Worm (Caenorhabditis elegans) whole organism, L2 larva: ENCODE results near the gene clec-75.

ENCODE experiments used
- F13H6.1 ChIP-seq: sonication (generic microtip); optimal IDR thresholded peaks from 2 replicates; lab custom pipeline; 2016; ENCODE audit warnings: missing genetic modification characterization, missing compliant biosample characterization
- Y55F3AM.14 ChIP-seq: fragments of 200-800 bp; sonication (Bioruptor generic); optimal IDR thresholded peaks from 2 replicates; lab custom pipeline; 2018; ENCODE audit warnings: mild to moderate bottlenecking, missing genetic modification characterization, missing compliant biosample characterization
- ZK546.5 ChIP-seq: sonication (generic microtip); optimal IDR thresholded peaks from 2 replicates; lab custom pipeline; 2017; ENCODE audit warnings: missing biosample characterization, missing genetic modification characterization
- alr-1 ChIP-seq: fragments of 150-350 bp; optimal IDR thresholded peaks from 2 replicates; lab custom pipeline; 2014; ENCODE audit warnings: missing biosample characterization, missing genetic modification characterization
- aly-2 ChIP-seq: fragments of 150-350 bp; optimal IDR thresholded peaks from 2 replicates; lab custom pipeline; 2014; ENCODE audit warnings: missing biosample characterization, missing genetic modification characterization
- ama-1 ChIP-seq: fragments of 150-350 bp; optimal IDR thresholded peaks from 2 replicates; lab custom pipeline; 2018; ENCODE audit warnings: inconsistent platforms
- blmp-1 ChIP-seq: sonication (generic microtip); optimal IDR thresholded peaks from 2 replicates; lab custom pipeline; 2017; ENCODE audit warnings: missing genetic modification characterization, mild to moderate bottlenecking, missing compliant biosample characterization, antibody characterized with exemption, moderate library complexity; ENCODE audit not compliant: insufficient read depth
- ceh-16 ChIP-seq: fragments of 150-350 bp; optimal IDR thresholded peaks from 2 replicates; lab custom pipeline; 2014; ENCODE audit warnings: missing biosample characterization, missing genetic modification characterization
- crh-2 ChIP-seq: sonication (generic microtip); optimal IDR thresholded peaks from 2 replicates; lab custom pipeline; 2017; ENCODE audit warnings: missing biosample characterization, missing genetic modification characterization
- dmd-4 ChIP-seq: sonication (generic microtip); optimal IDR thresholded peaks from 2 replicates; lab custom pipeline; 2017; ENCODE audit warnings: missing biosample characterization, missing genetic modification characterization
- elt-1 ChIP-seq: fragments of 150-350 bp; optimal IDR thresholded peaks from 2 replicates; lab custom pipeline; 2014; ENCODE audit warnings: missing biosample characterization, missing genetic modification characterization
- fos-1 ChIP-seq: fragments of 150-350 bp; optimal IDR thresholded peaks from 2 replicates; lab custom pipeline; 2014; ENCODE audit warnings: missing biosample characterization, missing genetic modification characterization
- gmeb-1 ChIP-seq: fragments of 150-350 bp; optimal IDR thresholded peaks from 2 replicates; lab custom pipeline; 2014; ENCODE audit warnings: missing biosample characterization, missing genetic modification characterization
- lin-11 ChIP-seq: fragments of 150-350 bp; sonication (generic microtip); optimal IDR thresholded peaks from 2 replicates; lab custom pipeline; 2014; ENCODE audit warnings: missing biosample characterization, missing genetic modification characterization, inconsistent platforms, mixed read lengths
- lin-13 ChIP-seq: fragments of 150-350 bp; optimal IDR thresholded peaks from 2 replicates; lab custom pipeline; 2014; ENCODE audit warnings: missing biosample characterization, missing genetic modification reagents, missing genetic modification characterization
- lsy-2 ChIP-seq, 2 experiments: fragments of 150-350 bp in 1 of 2; sonication (generic microtip) in 1 of 2; optimal IDR thresholded peaks; 2 replicates each; lab custom pipeline; 2014 to 2017; ENCODE audit warnings: missing biosample characterization in 2 of 2, missing genetic modification characterization in 2 of 2
- mab-5 ChIP-seq: fragments of 150-350 bp; optimal IDR thresholded peaks from 2 replicates; lab custom pipeline; 2014; ENCODE audit warnings: missing biosample characterization, missing genetic modification characterization
- mbf-1 ChIP-seq: sonication (generic microtip); optimal IDR thresholded peaks from 2 replicates; lab custom pipeline; 2017; ENCODE audit warnings: missing biosample characterization, missing genetic modification characterization
- mdl-1 ChIP-seq, 2 experiments: fragments of 150-350 bp in 1 of 2; sonication (generic microtip) in 1 of 2; optimal IDR thresholded peaks; 2 replicates each; lab custom pipeline; 2017; ENCODE audit warnings: missing biosample characterization in 2 of 2, missing genetic modification characterization in 2 of 2
- nhr-10 ChIP-seq: sonication (generic microtip); optimal IDR thresholded peaks from 2 replicates; lab custom pipeline; 2017; ENCODE audit warnings: missing biosample characterization, missing genetic modification characterization
- nhr-11 ChIP-seq: fragments of 150-350 bp; optimal IDR thresholded peaks from 2 replicates; lab custom pipeline; 2014; ENCODE audit warnings: missing biosample characterization, missing genetic modification characterization
- nhr-129 ChIP-seq: fragments of 150-350 bp; optimal IDR thresholded peaks from 2 replicates; lab custom pipeline; 2014; ENCODE audit warnings: missing biosample characterization, missing genetic modification characterization
- nhr-21 ChIP-seq: fragments of 150-350 bp; optimal IDR thresholded peaks from 2 replicates; lab custom pipeline; 2014; ENCODE audit warnings: missing biosample characterization, missing genetic modification characterization
- nhr-23 ChIP-seq: fragments of 150-350 bp; optimal IDR thresholded peaks from 2 replicates; lab custom pipeline; 2014; ENCODE audit warnings: missing biosample characterization, missing genetic modification reagents, missing genetic modification characterization
- nhr-25 ChIP-seq: fragments of 150-350 bp; sonication (generic microtip); optimal IDR thresholded peaks from 3 replicates; lab custom pipeline; 2014; ENCODE audit warnings: missing biosample characterization, missing genetic modification characterization
- nhr-6 ChIP-seq: fragments of 150-350 bp; optimal IDR thresholded peaks from 2 replicates; lab custom pipeline; 2014; ENCODE audit warnings: missing biosample characterization, missing genetic modification characterization
- nhr-77 ChIP-seq: fragments of 150-350 bp; optimal IDR thresholded peaks from 2 replicates; lab custom pipeline; 2014; ENCODE audit warnings: missing biosample characterization, missing genetic modification characterization
- peb-1 ChIP-seq: fragments of 150-350 bp; optimal IDR thresholded peaks from 2 replicates; lab custom pipeline; 2014; ENCODE audit warnings: missing biosample characterization, missing genetic modification characterization
- sma-3 ChIP-seq: sonication (generic microtip); optimal IDR thresholded peaks from 2 replicates; lab custom pipeline; 2016; ENCODE audit warnings: missing genetic modification reagents, missing genetic modification characterization, missing compliant biosample characterization
- sma-9 ChIP-seq, 2 experiments: fragments of 150-350 bp in 1 of 2; sonication (generic microtip) in 1 of 2; optimal IDR thresholded peaks; 2 replicates each; lab custom pipeline; 2014 to 2016; ENCODE audit warnings: missing genetic modification characterization in 2 of 2, mild to moderate bottlenecking in 1 of 2, missing biosample characterization in 1 of 2, missing compliant biosample characterization in 1 of 2, missing genetic modification reagents in 1 of 2, moderate library complexity in 1 of 2
- snpc-4 ChIP-seq: fragments of 150-350 bp; optimal IDR thresholded peaks from 2 replicates; lab custom pipeline; 2014; ENCODE audit warnings: missing biosample characterization, missing genetic modification characterization
- unc-39 ChIP-seq: fragments of 150-350 bp; optimal IDR thresholded peaks from 2 replicates; lab custom pipeline; 2014; ENCODE audit warnings: missing biosample characterization, missing genetic modification characterization
- unc-55 ChIP-seq: fragments of 150-350 bp; sonication (generic microtip); optimal IDR thresholded peaks from 3 replicates; lab custom pipeline; 2014; ENCODE audit warnings: missing biosample characterization, missing genetic modification reagents, missing genetic modification characterization
- zag-1 ChIP-seq: fragments of 150-350 bp; optimal IDR thresholded peaks from 2 replicates; lab custom pipeline; 2014; ENCODE audit warnings: missing biosample characterization, missing genetic modification characterization
- ztf-11 ChIP-seq: sonication (generic microtip); optimal IDR thresholded peaks from 2 replicates; lab custom pipeline; 2017; ENCODE audit warnings: missing biosample characterization, missing genetic modification characterization

Gene clec-75

ce11 chrIV:3993292-3993691, 32.8 kb downstream of the clec-75 start, which contains the start of gene F47C12.6:
Gene F47C12.6 (minus strand): TSS chrIV:3993392.
- TF ChIP-seq aly-2 (tag; lab: Kevin White, UChicago) (no peak), elt-1 (no peak)

- TF ChIP-seq unc-39: no peak
- TF ChIP-seq nhr-6 (tag; lab: Kevin White, UChicago): no peak
- no peak for TF ChIP-seq nhr-10
- TF ChIP-seq F13H6.1 (tag; lab: Kevin White, UChicago): no peak
- TF ChIP-seq mab-5 (tag; lab: Kevin White, UChicago): no peak
- TF ChIP-seq ceh-16: no peak
- TF ChIP-seq zag-1 (tag; lab: Kevin White, UChicago): no peak
- TF ChIP-seq sma-9 (GFP tag; optimal IDR thresholded peaks at IDR 0.05; lab: Kevin White, UChicago): no peak
- TF ChIP-seq sma-9 (tag; optimal IDR thresholded peaks at IDR 0.05; lab: Kevin White, UChicago): no peak
- TF ChIP-seq ZK546.5: no peak
- no peak for TF ChIP-seq blmp-1 (tag; lab: Kevin White, UChicago)
- no peak for TF ChIP-seq crh-2
- TF ChIP-seq nhr-77: no peak
- no peak for TF ChIP-seq unc-55 (GFP tag; lab: Kevin White, UChicago)
- no peak for TF ChIP-seq lin-13 (GFP tag; lab: Kevin White, UChicago)
- no peak for TF ChIP-seq mdl-1 (tag; optimal IDR thresholded peaks at IDR 0.05; lab: Kevin White, UChicago)
- TF ChIP-seq mbf-1 (tag; lab: Kevin White, UChicago): no peak
- TF ChIP-seq nhr-23 (tag; lab: Kevin White, UChicago): no peak
- TF ChIP-seq nhr-21: no peak
- no peak for TF ChIP-seq alr-1 (tag; lab: Kevin White, UChicago)
- TF ChIP-seq lin-11 (tag; lab: Kevin White, UChicago): no peak
- TF ChIP-seq, all 48 proteins: peak for 0
These were observed 33.8 kb downstream of the clec-75 start, which contains the start of gene F47C12.13 for ce11 chrIV:3994318-3994717. Gene F47C12.13 (minus strand): TSS chrIV:3994418.

- TF ChIP-seq blmp-1 (tag; lab: Kevin White, UChicago) (no peak), aly-2 (tag; lab: Kevin White, UChicago) (no peak), nhr-77 (no peak), nhr-21 (no peak), fos-1 (tag; lab: Kevin White, UChicago) (no peak), elt-1 (no peak), lin-11 (tag; lab: Kevin White, UChicago) (no peak), lsy-2 (tag; optimal IDR thresholded peaks at IDR 0.05; lab: Kevin White, UChicago) (no peak), nhr-23 (tag; lab: Kevin White, UChicago) (no peak), mbf-1 (tag; lab: Kevin White, UChicago) (no peak), gmeb-1 (tag; lab: Kevin White, UChicago) (no peak), Y55F3AM.14 (GFP tag; lab: Kevin White, UChicago) (no peak), nhr-11 (tag; lab: Kevin White, UChicago) (no peak), peb-1 (tag; lab: Kevin White, UChicago) (no peak), dmd-4 (no peak)
These were observed 34.9 kb downstream of the clec-75 start, which contains the start of gene F47C12.7 for ce11 chrIV:3995384-3995783. Gene F47C12.7 (minus strand): TSS chrIV:3995484.

ce11 chrIV:3998517-3998916, 38.0 kb downstream of the clec-75 start, which contains the start of gene F47C12.8:
Gene F47C12.8 (minus strand): TSS chrIV:3998617.
- TF ChIP-seq nhr-25 (tag; lab: Kevin White, UChicago) (no peak), ztf-11 (tag; lab: Kevin White, UChicago) (no peak), lin-13 (GFP tag; lab: Kevin White, UChicago) (no peak), snpc-4 (no peak), nhr-129 (tag; lab: Kevin White, UChicago) (no peak), nhr-6 (tag; lab: Kevin White, UChicago) (no peak), unc-39 (no peak), alr-1 (tag; lab: Kevin White, UChicago) (no peak), lin-11 (tag; lab: Kevin White, UChicago) (no peak), sma-3 (GFP tag; lab: Kevin White, UChicago) (no peak), nhr-77 (no peak), nhr-11 (tag; lab: Kevin White, UChicago) (no peak), gmeb-1 (tag; lab: Kevin White, UChicago) (no peak), aly-2 (tag; lab: Kevin White, UChicago) (no peak), Y55F3AM.14 (GFP tag; lab: Kevin White, UChicago) (no peak), mab-5 (tag; lab: Kevin White, UChicago) (no peak), ama-1 (no peak), dmd-4 (no peak)
- TF ChIP-seq, all 48 proteins: peak for 0
